Worm (Caenorhabditis elegans) whole organism, L4 larva: Measurements from ENCODE around the gene F59F5.4.

Source experiments
- F26F4.8 ChIP-seq: fragments of 200-800 bp; sonication (Bioruptor generic); conservative IDR thresholded peaks from 2 replicates; pipeline ENCODE4 v1.3.6; 2022; ENCODE audit warnings: missing genetic modification characterization, missing compliant biosample characterization
- T20F7.1 ChIP-seq: fragments of 200-800 bp; sonication (Bioruptor generic); optimal IDR thresholded peaks from 2 replicates; lab custom pipeline; 2018; ENCODE audit warnings: mild to moderate bottlenecking, missing genetic modification characterization, missing compliant biosample characterization
- Y5F2A.4 ChIP-seq: fragments of 200-800 bp; sonication (Bioruptor generic); optimal IDR thresholded peaks from 2 replicates; lab custom pipeline; 2018; ENCODE audit warnings: mild to moderate bottlenecking, missing genetic modification characterization, missing compliant biosample characterization
- ZK546.5 ChIP-seq, 2 experiments: sonication (generic microtip); optimal IDR thresholded peaks; 2 replicates each; lab custom pipeline; 2017; ENCODE audit warnings: missing biosample characterization in 2 of 2, missing genetic modification characterization in 2 of 2
- aha-1 ChIP-seq: fragments of 150-350 bp; peaks from one replicate; lab custom pipeline; 2014; ENCODE audit warnings: missing biosample characterization, missing genetic modification characterization
- attf-4 ChIP-seq: sonication (generic microtip); optimal IDR thresholded peaks from 3 replicates; lab custom pipeline; 2017; ENCODE audit warnings: missing biosample characterization, missing genetic modification characterization
- ceh-32 ChIP-seq: sonication (generic microtip); optimal IDR thresholded peaks from 2 replicates; lab custom pipeline; 2016; ENCODE audit warnings: mild to moderate bottlenecking, missing genetic modification characterization, missing compliant biosample characterization; ENCODE audit not compliant: poor library complexity
- ceh-62 ChIP-seq: sonication (generic microtip); optimal IDR thresholded peaks from 2 replicates; lab custom pipeline; 2017; ENCODE audit warnings: missing biosample characterization, missing genetic modification characterization
- daf-12 ChIP-seq: fragments of 150-350 bp; optimal IDR thresholded peaks from 2 replicates; lab custom pipeline; 2014; ENCODE audit warnings: missing biosample characterization, missing genetic modification reagents, missing genetic modification characterization
- daf-16 ChIP-seq, 3 experiments: sonication (generic microtip); optimal IDR thresholded peaks; 2 replicates each; lab custom pipeline; 2016 to 2017; ENCODE audit warnings: missing genetic modification characterization in 3 of 3, missing genetic modification reagents in 3 of 3, mild to moderate bottlenecking in 2 of 3, missing compliant biosample characterization in 2 of 3, missing biosample characterization in 1 of 3, moderate library complexity in 1 of 3
- daf-19 ChIP-seq: fragments of 200-800 bp; sonication (Bioruptor generic); conservative IDR thresholded peaks from 2 replicates; pipeline ENCODE4 v1.3.6; 2022; ENCODE audit warnings: missing genetic modification characterization, missing compliant biosample characterization
- dmd-6 ChIP-seq: fragments of 200-800 bp; sonication (Bioruptor generic); IDR thresholded peaks from 2 replicates; pipeline ENCODE4 v1.3.6; 2022; ENCODE audit warnings: missing genetic modification reagents, missing genetic modification characterization, missing compliant biosample characterization
- dmd-8 ChIP-seq: fragments of 200-800 bp; sonication (Bioruptor generic); IDR thresholded peaks from 2 replicates; pipeline ENCODE4 v1.3.6; 2022; ENCODE audit warnings: missing genetic modification characterization, missing compliant biosample characterization
- dmd-9 ChIP-seq: fragments of 200-800 bp; sonication (Bioruptor generic); IDR thresholded peaks from 2 replicates; pipeline ENCODE4 v1.3.6; 2022; ENCODE audit warnings: missing genetic modification reagents, missing genetic modification characterization, missing compliant biosample characterization
- dpl-1 ChIP-seq: fragments of 150-350 bp; optimal IDR thresholded peaks from 2 replicates; lab custom pipeline; 2014; ENCODE audit warnings: missing biosample characterization, missing genetic modification reagents, missing genetic modification characterization
- dve-1 ChIP-seq: sonication (generic microtip); optimal IDR thresholded peaks from 2 replicates; lab custom pipeline; 2017; ENCODE audit warnings: antibody characterized with exemption, mild to moderate bottlenecking, missing genetic modification characterization, missing compliant biosample characterization; ENCODE audit not compliant: insufficient read depth
- hif-1 ChIP-seq, 2 experiments: sonication (generic microtip); optimal IDR thresholded peaks; 2 replicates each; lab custom pipeline; 2016 to 2017; ENCODE audit warnings: missing compliant biosample characterization in 2 of 2, missing genetic modification characterization in 2 of 2, missing genetic modification reagents in 2 of 2, missing genotype in 2 of 2, mild to moderate bottlenecking in 1 of 2
- hlh-11 ChIP-seq: fragments of 200-800 bp; sonication (Bioruptor generic); optimal IDR thresholded peaks from 2 replicates; lab custom pipeline; 2018; ENCODE audit warnings: mild to moderate bottlenecking, missing genetic modification characterization, missing compliant biosample characterization
- hmg-1.1 ChIP-seq: fragments of 200-800 bp; sonication (Bioruptor generic); IDR thresholded peaks from 2 replicates; pipeline ENCODE4 v1.3.6; 2022; ENCODE audit warnings: missing genetic modification reagents, missing genetic modification characterization, missing compliant biosample characterization
- jun-1 ChIP-seq: fragments of 150-350 bp; optimal IDR thresholded peaks from 2 replicates; lab custom pipeline; 2014; ENCODE audit warnings: missing biosample characterization, missing genetic modification reagents, missing genetic modification characterization
- lin-13 ChIP-seq: fragments of 150-350 bp; optimal IDR thresholded peaks from 2 replicates; lab custom pipeline; 2014; ENCODE audit warnings: missing biosample characterization, missing genetic modification reagents, missing genetic modification characterization
- lin-38 ChIP-seq: fragments of 200-800 bp; sonication (Bioruptor generic); IDR thresholded peaks from 2 replicates; pipeline ENCODE4 v1.3.6; 2022; ENCODE audit warnings: missing genetic modification reagents, missing genetic modification characterization, missing compliant biosample characterization
- lsy-2 ChIP-seq, 2 experiments: fragments of 150-350 bp in 1 of 2; sonication (generic microtip) in 1 of 2; optimal IDR thresholded peaks; 2 replicates each; lab custom pipeline; 2014 to 2017; ENCODE audit warnings: missing biosample characterization in 2 of 2, missing genetic modification characterization in 2 of 2
- mdt-29 ChIP-seq: fragments of 200-800 bp; sonication (Bioruptor generic); IDR thresholded peaks from 2 replicates; pipeline ENCODE4 v1.3.6; 2022; ENCODE audit warnings: missing genetic modification reagents, missing genetic modification characterization, missing compliant biosample characterization
- mep-1 ChIP-seq: fragments of 150-350 bp; sonication (generic microtip); optimal IDR thresholded peaks from 3 replicates; lab custom pipeline; 2014; ENCODE audit warnings: missing biosample characterization, missing genetic modification characterization
- mes-2 ChIP-seq: sonication (generic microtip); optimal IDR thresholded peaks from 2 replicates; lab custom pipeline; 2016; ENCODE audit warnings: missing genotype, mild to moderate bottlenecking, missing genetic modification characterization, missing compliant biosample characterization; ENCODE audit not compliant: poor library complexity, severe bottlenecking
- mxl-3 ChIP-seq: fragments of 200-800 bp; sonication (Bioruptor generic); optimal IDR thresholded peaks from 2 replicates; lab custom pipeline; 2018; ENCODE audit warnings: mild to moderate bottlenecking, missing genetic modification characterization, missing compliant biosample characterization
- nhr-10 ChIP-seq: fragments of 150-350 bp; optimal IDR thresholded peaks from 2 replicates; lab custom pipeline; 2014; ENCODE audit warnings: missing biosample characterization, missing genetic modification characterization
- nhr-11 ChIP-seq: fragments of 150-350 bp; optimal IDR thresholded peaks from 2 replicates; lab custom pipeline; 2014; ENCODE audit warnings: missing biosample characterization, missing genetic modification characterization
- nhr-111 ChIP-seq: fragments of 200-800 bp; sonication (Bioruptor generic); optimal IDR thresholded peaks from 2 replicates; lab custom pipeline; 2018; ENCODE audit warnings: mild to moderate bottlenecking, missing genetic modification characterization, missing compliant biosample characterization
- nhr-237 ChIP-seq: sonication (generic microtip); optimal IDR thresholded peaks from 2 replicates; lab custom pipeline; 2017; ENCODE audit warnings: missing biosample characterization, missing genetic modification characterization
- nhr-25 ChIP-seq: sonication (generic microtip); optimal IDR thresholded peaks from 2 replicates; lab custom pipeline; 2017; ENCODE audit warnings: missing genetic modification characterization, mild to moderate bottlenecking, missing compliant biosample characterization, antibody characterized with exemption, moderate library complexity, borderline replicate concordance; ENCODE audit not compliant: insufficient read depth
- nhr-48 ChIP-seq: sonication (generic microtip); optimal IDR thresholded peaks from 2 replicates; lab custom pipeline; 2016; ENCODE audit warnings: mild to moderate bottlenecking, missing genetic modification characterization, missing compliant biosample characterization
- pha-4 ChIP-seq, 2 experiments: fragments of 150-350 bp in 1 of 2; fragments of 200-800 bp in 1 of 2; sonication (Bioruptor generic) in 1 of 2; IDR thresholded peaks in 1 of 2; optimal IDR thresholded peaks in 1 of 2; 2 replicates each; pipeline versions ENCODE4 v1.3.6 to Lab custom; 2014 to 2022; ENCODE audit warnings: missing genetic modification characterization in 2 of 2, missing genetic modification reagents in 2 of 2, missing biosample characterization in 1 of 2, missing compliant biosample characterization in 1 of 2
- php-3 ChIP-seq: fragments of 200-800 bp; sonication (Bioruptor generic); IDR thresholded peaks from 2 replicates; pipeline ENCODE4 v1.3.6; 2022; ENCODE audit warnings: missing genetic modification reagents, missing genetic modification characterization, missing compliant biosample characterization
- pqm-1 ChIP-seq: sonication (generic microtip); optimal IDR thresholded peaks from 2 replicates; lab custom pipeline; 2017; ENCODE audit warnings: missing biosample characterization, missing genetic modification characterization
- rbr-2 ChIP-seq: sonication (generic microtip); optimal IDR thresholded peaks from 2 replicates; lab custom pipeline; 2016; ENCODE audit warnings: missing genotype, missing genetic modification characterization, missing compliant biosample characterization
- spr-1 ChIP-seq: sonication (generic microtip); optimal IDR thresholded peaks from 2 replicates; lab custom pipeline; 2016; ENCODE audit warnings: mild to moderate bottlenecking, missing genetic modification characterization, missing compliant biosample characterization
- unc-62 ChIP-seq, 3 experiments: fragments of 150-350 bp in 1 of 3; sonication (generic microtip); optimal IDR thresholded peaks in 2 of 3; peaks in 1 of 3; 1 replicate in 1 of 3; 2 replicates in 2 of 3; lab custom pipeline; 2014 to 2017; ENCODE audit warnings: missing biosample characterization in 3 of 3, missing genetic modification characterization in 3 of 3, missing genetic modification reagents in 3 of 3, missing genotype in 1 of 3
- zag-1 ChIP-seq: fragments of 150-350 bp; optimal IDR thresholded peaks from 2 replicates; lab custom pipeline; 2014; ENCODE audit warnings: missing biosample characterization, missing genetic modification characterization
- zip-2 ChIP-seq: fragments of 150-350 bp; optimal IDR thresholded peaks from 2 replicates; lab custom pipeline; 2014; ENCODE audit warnings: missing biosample characterization, missing genetic modification characterization
- ztf-7 ChIP-seq: fragments of 150-350 bp; optimal IDR thresholded peaks from 2 replicates; lab custom pipeline; 2014; ENCODE audit warnings: missing biosample characterization, missing genetic modification characterization

The F59F5.4 gene

DNA sequence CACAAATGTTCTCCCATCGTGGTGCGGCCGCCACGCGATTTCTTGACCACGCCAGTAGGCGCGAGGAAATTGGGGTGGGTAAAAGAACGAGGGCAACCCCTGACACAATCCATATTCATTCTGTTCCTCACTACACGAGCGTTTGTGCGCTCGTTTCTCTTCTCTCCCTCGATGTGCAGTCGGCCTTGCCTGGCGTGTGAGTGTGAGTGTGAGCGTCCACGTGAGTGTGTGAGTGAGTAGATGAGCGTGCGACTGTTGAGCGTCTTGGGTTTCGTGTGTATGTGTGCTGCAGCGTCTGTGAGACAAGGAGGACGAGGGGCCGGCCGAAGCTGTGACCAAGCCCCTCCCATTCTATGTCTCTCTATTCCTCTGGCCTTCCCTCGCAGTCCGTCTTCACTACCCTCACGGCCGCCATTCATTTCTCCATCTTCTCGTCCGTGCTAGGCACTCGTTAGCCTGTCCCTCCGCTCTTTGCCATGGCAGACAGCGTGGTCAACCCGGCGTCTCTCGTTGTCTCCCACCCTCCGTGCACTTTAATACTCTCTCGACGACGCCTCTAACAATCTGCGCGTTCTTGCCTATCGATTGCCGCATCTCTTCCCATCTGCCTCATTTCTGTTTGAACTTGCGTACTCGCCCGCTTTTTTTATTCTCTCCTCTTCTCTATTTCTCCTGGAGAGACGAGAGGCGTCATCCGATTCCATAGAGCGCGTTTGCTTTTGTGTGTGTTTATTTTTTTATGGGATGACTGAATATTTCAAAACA is 25.8 kb downstream of the F59F5.4 start (continued):
- TF ChIP-seq unc-62 (GFP tag; optimal IDR thresholded peaks at IDR 0.05 in 1 of 2; lab: Kevin White, UChicago) (peak in 1 of 2 experiments; percentile 81), unc-62 (tag; optimal IDR thresholded peaks at IDR 0.05; lab: Kevin White, UChicago) (peak; percentile 78), dmd-8 (GFP tag; lab: Robert Waterston, UW) (0 out of 2 replicates have a peak, but pooled peaks have one; percentile 48), Y5F2A.4 (GFP tag; lab: Kevin White, UChicago) (no peak), pha-4 (GFP tag; IDR thresholded peaks at IDR 0.05; lab: Robert Waterston, UW) (peak; percentile 74), pha-4 (tag; optimal IDR thresholded peaks at IDR 0.05; lab: Kevin White, UChicago) (peak; percentile 97), dve-1 (tag; lab: Kevin White, UChicago) (peak; percentile 97)

DNA sequence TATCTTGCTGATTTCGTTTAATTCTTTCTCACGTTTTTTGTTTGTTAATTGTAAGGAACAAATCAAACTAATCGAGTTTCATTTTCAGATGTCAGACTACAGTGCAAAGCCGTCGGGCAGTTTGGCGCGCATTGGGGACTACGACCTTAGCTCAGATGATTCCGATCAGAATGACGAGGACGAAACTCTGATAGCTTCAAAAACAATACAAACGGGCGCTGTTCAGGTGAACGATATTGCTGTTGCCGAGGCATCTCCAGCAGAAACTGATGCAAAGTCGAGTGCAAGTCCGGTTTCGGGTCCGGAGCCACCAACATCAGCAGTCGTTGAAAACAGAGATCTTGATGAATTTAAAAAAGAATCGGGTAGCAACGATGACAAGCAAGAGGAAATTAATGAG is 26.4 kb downstream of the F59F5.4 start, which contains the start of gene bet-2:
bet-2 (plus strand) TSS at position 89 of the 400 bp plus-strand sequence.
- TF ChIP-seq unc-62 (GFP tag; optimal IDR thresholded peaks at IDR 0.05 in 1 of 2; lab: Kevin White, UChicago) (peak in 1 of 2 experiments; percentile 97), unc-62 (tag; optimal IDR thresholded peaks at IDR 0.05; lab: Kevin White, UChicago) (no peak), lin-38 (GFP tag; lab: Robert Waterston, UW) (no peak), php-3 (GFP tag; lab: Robert Waterston, UW) (no peak), nhr-48 (tag; lab: Kevin White, UChicago) (no peak), ceh-32 (tag; lab: Kevin White, UChicago) (no peak), F26F4.8 (no peak), ZK546.5 (tag; optimal IDR thresholded peaks at IDR 0.05; lab: Kevin White, UChicago) (no peak)

DNA sequence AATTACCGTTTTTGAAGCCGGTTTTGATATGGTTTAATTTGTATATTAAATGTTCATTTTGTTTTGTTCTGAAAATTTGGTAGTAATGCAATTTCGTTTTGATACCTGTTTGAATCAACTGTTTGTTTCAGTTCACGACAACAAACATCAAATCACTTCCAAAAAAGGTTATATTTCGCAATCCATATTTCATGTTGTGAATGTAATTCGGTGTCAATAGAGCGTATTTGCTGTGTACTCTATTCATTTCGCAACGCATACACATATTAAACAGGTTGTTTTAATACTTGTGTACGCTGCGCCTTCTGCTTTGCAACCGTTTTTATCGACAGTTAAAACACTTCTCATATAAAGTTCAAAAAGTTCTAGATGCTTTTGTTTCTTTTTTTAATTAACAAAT is 33.6 kb downstream of the F59F5.4 start:
- TF ChIP-seq ceh-62 (no peak), mxl-3 (GFP tag; lab: Kevin White, UChicago) (peak; percentile 37), T20F7.1 (GFP tag; lab: Kevin White, UChicago) (peak; percentile 62), hif-1 (tag; optimal IDR thresholded peaks at IDR 0.05; lab: Kevin White, UChicago) (no peak), daf-12 (tag; lab: Kevin White, UChicago) (no peak), pqm-1 (tag; lab: Kevin White, UChicago) (peak; percentile 46), attf-4 (tag; lab: Kevin White, UChicago) (no peak), dmd-9 (GFP tag; lab: Robert Waterston, UW) (no peak), mes-2 (tag; lab: Kevin White, UChicago) (peak; percentile 75), lsy-2 (tag; optimal IDR thresholded peaks at IDR 0.05; lab: Kevin White, UChicago) (peak; percentile 28 to 87), unc-62 (GFP tag; optimal IDR thresholded peaks at IDR 0.05 in 1 of 2; lab: Kevin White, UChicago) (peak in 1 of 2 experiments; percentile 65), unc-62 (tag; optimal IDR thresholded peaks at IDR 0.05; lab: Kevin White, UChicago) (no peak), nhr-10 (no peak), daf-16 (GFP tag; optimal IDR thresholded peaks at IDR 0.05; lab: Kevin White, UChicago) (no peak), daf-16 (tag; optimal IDR thresholded peaks at IDR 0.05; lab: Kevin White, UChicago) (peak; percentile 88), zag-1 (tag; lab: Kevin White, UChicago) (no peak), nhr-11 (tag; lab: Kevin White, UChicago) (peak; percentile 71), mdt-29 (GFP tag; lab: Robert Waterston, UW) (no peak), dmd-6 (GFP tag; lab: Robert Waterston, UW) (peak; percentile 32; the same call in 1 of the 2 replicates), nhr-25 (tag; lab: Kevin White, UChicago) (peak; percentile 42), nhr-237 (tag; lab: Kevin White, UChicago) (no peak), lin-38 (GFP tag; lab: Robert Waterston, UW) (peak; percentile 89), pha-4 (GFP tag; IDR thresholded peaks at IDR 0.05; lab: Robert Waterston, UW) (no peak), pha-4 (tag; optimal IDR thresholded peaks at IDR 0.05; lab: Kevin White, UChicago) (peak; percentile 71), daf-19 (no peak), aha-1 (tag; lab: Kevin White, UChicago) (peak; percentile 96), nhr-111 (GFP tag; lab: Kevin White, UChicago) (no peak), jun-1 (tag; lab: Kevin White, UChicago) (no peak), hmg-1.1 (GFP tag; lab: Robert Waterston, UW) (peak; percentile 46), ztf-7 (peak; percentile 59), lin-13 (GFP tag; lab: Kevin White, UChicago) (peak; percentile 82), rbr-2 (tag; lab: Kevin White, UChicago) (peak; percentile 5), dpl-1 (peak; percentile 23), spr-1 (peak; percentile 5), mep-1 (tag; lab: Kevin White, UChicago) (peak; percentile 66), hlh-11 (tag; lab: Kevin White, UChicago) (peak; percentile 30), zip-2 (tag; lab: Kevin White, UChicago) (peak; percentile 7)
